Fruit fly (Drosophila melanogaster) whole organism, embryonic: ENCODE measurements around the gene CG44174.

Experiments
- Abd-B ChIP-seq: fragments of 200-800 bp; sonication (Bioruptor generic); optimal IDR thresholded peaks from 2 replicates; lab custom pipeline; 2018; ENCODE audit warnings: missing biosample characterization, mild to moderate bottlenecking, missing genetic modification characterization, moderate library complexity
- Awh ChIP-seq: fragments of 200-800 bp; sonication (Bioruptor generic); IDR thresholded peaks from 2 replicates; pipeline ENCODE4, ENCODE4 v1.3.6; 2022; ENCODE audit warnings: missing biosample characterization, missing genetic modification characterization
- BtbVII ChIP-seq: fragments of 200-800 bp; sonication (Bioruptor generic); optimal IDR thresholded peaks from 3 replicates; lab custom pipeline; 2017; ENCODE audit warnings: missing biosample characterization, mild to moderate bottlenecking, missing genetic modification characterization
- CG10147 ChIP-seq: fragments of 200-800 bp; sonication (Bioruptor generic); optimal IDR thresholded peaks from 2 replicates; lab custom pipeline; 2019; ENCODE audit warnings: missing biosample characterization, mild to moderate bottlenecking, missing genetic modification characterization, moderate library complexity
- CG10209 ChIP-seq: fragments of 200-800 bp; sonication (Bioruptor generic); optimal IDR thresholded peaks from 3 replicates; lab custom pipeline; 2017; ENCODE audit warnings: missing biosample characterization, mild to moderate bottlenecking, missing genetic modification characterization, missing genetic modification reagents
- CG10431 ChIP-seq: fragments of 200-800 bp; sonication (Bioruptor generic); optimal IDR thresholded peaks from 3 replicates; lab custom pipeline; 2018; ENCODE audit warnings: missing biosample characterization, mild to moderate bottlenecking, missing genetic modification characterization
- CG11456 ChIP-seq: fragments of 200-800 bp; sonication (Bioruptor generic); IDR thresholded peaks from 3 replicates; pipeline ENCODE4 v1.3.6; 2022; ENCODE audit warnings: missing biosample characterization, missing genetic modification characterization
- CG11504 ChIP-seq: fragments of 200-800 bp; sonication (Bioruptor generic); optimal IDR thresholded peaks from 3 replicates; lab custom pipeline; 2019; ENCODE audit warnings: missing biosample characterization, mild to moderate bottlenecking, missing genetic modification characterization, moderate library complexity
- CG11695 ChIP-seq: fragments of 200-800 bp; sonication (Bioruptor generic); IDR thresholded peaks from 3 replicates; pipeline ENCODE4 v1.3.6; 2022; ENCODE audit warnings: missing biosample characterization, missing genetic modification characterization
- CG12219 ChIP-seq: fragments of 200-800 bp; sonication (Bioruptor generic); optimal IDR thresholded peaks from 3 replicates; lab custom pipeline; 2018; ENCODE audit warnings: missing biosample characterization, mild to moderate bottlenecking, missing genetic modification characterization
- CG14441 ChIP-seq: fragments of 200-800 bp; sonication (Bioruptor generic); IDR thresholded peaks from 2 replicates; pipeline ENCODE4 v1.3.6; 2022; ENCODE audit warnings: missing biosample characterization, missing genetic modification characterization
- CG14710 ChIP-seq: fragments of 200-800 bp; sonication (Bioruptor generic); optimal IDR thresholded peaks from 3 replicates; lab custom pipeline; 2019; ENCODE audit warnings: missing biosample characterization, mild to moderate bottlenecking, missing genetic modification characterization, moderate library complexity
- CG15696 ChIP-seq: fragments of 200-800 bp; sonication (Bioruptor generic); optimal IDR thresholded peaks from 2 replicates; lab custom pipeline; 2019; ENCODE audit warnings: missing biosample characterization, mild to moderate bottlenecking, missing genetic modification characterization, moderate library complexity
- CG1603 ChIP-seq: fragments of 200-800 bp; sonication (Bioruptor generic); optimal IDR thresholded peaks from 2 replicates; lab custom pipeline; 2019; ENCODE audit warnings: missing biosample characterization, mild to moderate bottlenecking, missing genetic modification characterization, moderate library complexity
- CG17385 ChIP-seq: fragments of 200-800 bp; sonication (Bioruptor generic); optimal IDR thresholded peaks from 3 replicates; lab custom pipeline; 2018; ENCODE audit warnings: missing biosample characterization, mild to moderate bottlenecking, missing genetic modification characterization
- CG17912 ChIP-seq: fragments of 200-800 bp; sonication (Bioruptor generic); optimal IDR thresholded peaks from 2 replicates; lab custom pipeline; 2018; ENCODE audit warnings: missing biosample characterization, mild to moderate bottlenecking, missing genetic modification characterization
- CG1792 ChIP-seq: fragments of 200-800 bp; sonication (Bioruptor generic); optimal IDR thresholded peaks from 2 replicates; lab custom pipeline; 2016; ENCODE audit warnings: missing biosample characterization, missing genetic modification characterization
- CG2202 ChIP-seq: fragments of 200-800 bp; sonication (Bioruptor generic); optimal IDR thresholded peaks from 2 replicates; lab custom pipeline; 2018; ENCODE audit warnings: missing biosample characterization, mild to moderate bottlenecking, missing genetic modification characterization
- CG3407 ChIP-seq: fragments of 200-800 bp; sonication (Bioruptor generic); optimal IDR thresholded peaks from 2 replicates; lab custom pipeline; 2018; ENCODE audit warnings: missing biosample characterization, mild to moderate bottlenecking, missing genetic modification characterization
- CG3838 ChIP-seq: fragments of 200-800 bp; sonication (Bioruptor generic); optimal IDR thresholded peaks from 3 replicates; lab custom pipeline; 2016; ENCODE audit warnings: missing biosample characterization, missing genetic modification characterization
- CG6254 ChIP-seq: fragments of 200-800 bp; sonication (Bioruptor generic); optimal IDR thresholded peaks from 3 replicates; lab custom pipeline; 2017; ENCODE audit warnings: mild to moderate bottlenecking, missing biosample characterization, missing genetic modification reagents, missing genetic modification characterization
- CG7839 ChIP-seq: fragments of 200-800 bp; sonication (Bioruptor generic); optimal IDR thresholded peaks from 3 replicates; lab custom pipeline; 2018; ENCODE audit warnings: missing biosample characterization, mild to moderate bottlenecking, missing genetic modification characterization, moderate library complexity
- CG8359 ChIP-seq: fragments of 200-800 bp; sonication (Bioruptor generic); optimal IDR thresholded peaks from 2 replicates; lab custom pipeline; 2017; ENCODE audit warnings: missing biosample characterization, mild to moderate bottlenecking, missing genetic modification characterization, borderline replicate concordance
- CG8765 ChIP-seq: fragments of 200-800 bp; sonication (Bioruptor generic); IDR thresholded peaks from 2 replicates; pipeline ENCODE4 v1.3.6; 2022; ENCODE audit warnings: missing biosample characterization, missing genetic modification characterization
- E2f2 ChIP-seq: fragments of 200-800 bp; sonication (Bioruptor generic); IDR thresholded peaks from 2 replicates; pipeline ENCODE4 v1.3.6; 2022; ENCODE audit warnings: missing biosample characterization, missing genetic modification characterization
- HLHmδ ChIP-seq: fragments of 200-800 bp; sonication (Bioruptor generic); optimal IDR thresholded peaks from 2 replicates; lab custom pipeline; 2018; ENCODE audit warnings: missing biosample characterization, mild to moderate bottlenecking, missing genetic modification characterization, moderate library complexity
- HmgD ChIP-seq: fragments of 200-800 bp; sonication (Bioruptor generic); optimal IDR thresholded peaks from 3 replicates; lab custom pipeline; 2016; ENCODE audit warnings: missing biosample characterization, missing genetic modification characterization
- MESR4 ChIP-seq: fragments of 200-800 bp; sonication (Bioruptor generic); optimal IDR thresholded peaks from 2 replicates; lab custom pipeline; 2018; ENCODE audit warnings: missing biosample characterization, mild to moderate bottlenecking, missing genetic modification characterization, moderate library complexity
- Mes4 ChIP-seq: fragments of 200-800 bp; sonication (Bioruptor generic); optimal IDR thresholded peaks from 2 replicates; lab custom pipeline; 2016; ENCODE audit warnings: missing biosample characterization, missing genetic modification characterization
- NC2β ChIP-seq: fragments of 200-800 bp; sonication (Bioruptor generic); optimal IDR thresholded peaks from 2 replicates; lab custom pipeline; 2016; ENCODE audit warnings: missing biosample characterization, missing genetic modification characterization
- PHDP ChIP-seq: fragments of 200-800 bp; sonication (Bioruptor generic); optimal IDR thresholded peaks from 3 replicates; lab custom pipeline; 2018; ENCODE audit warnings: missing biosample characterization, mild to moderate bottlenecking, missing genetic modification characterization, moderate library complexity
- Taf1 ChIP-seq: fragments of 200-800 bp; sonication (Bioruptor generic); IDR thresholded peaks from 2 replicates; pipeline ENCODE4 v1.3.6; 2022; ENCODE audit warnings: missing biosample characterization, missing genetic modification characterization
- bcd ChIP-seq: fragments of 200-800 bp; sonication (Bioruptor generic); optimal IDR thresholded peaks from 2 replicates; lab custom pipeline; 2017; ENCODE audit warnings: missing biosample characterization, mild to moderate bottlenecking, missing genetic modification characterization
- bigmax ChIP-seq: fragments of 200-800 bp; sonication (Bioruptor generic); optimal IDR thresholded peaks from 2 replicates; lab custom pipeline; 2018; ENCODE audit warnings: missing biosample characterization, mild to moderate bottlenecking, missing genetic modification characterization
- ci ChIP-seq: fragments of 200-800 bp; sonication (Bioruptor generic); IDR thresholded peaks from 3 replicates; pipeline ENCODE4 v1.3.6; 2022; ENCODE audit warnings: missing biosample characterization, missing genetic modification characterization
- emc ChIP-seq: fragments of 200-800 bp; sonication (Bioruptor generic); optimal IDR thresholded peaks from 2 replicates; lab custom pipeline; 2016; ENCODE audit warnings: missing biosample characterization, missing genetic modification characterization
- kah ChIP-seq: fragments of 200-800 bp; sonication (Bioruptor generic); optimal IDR thresholded peaks from 2 replicates; lab custom pipeline; 2018; ENCODE audit warnings: missing biosample characterization, mild to moderate bottlenecking, missing genetic modification characterization
- lab ChIP-seq: fragments of 200-800 bp; sonication (Bioruptor generic); optimal IDR thresholded peaks from 3 replicates; lab custom pipeline; 2017; ENCODE audit warnings: missing biosample characterization, missing genetic modification characterization, mild to moderate bottlenecking, moderate library complexity, missing genetic modification reagents
- lmd ChIP-seq: fragments of 200-800 bp; sonication (Bioruptor generic); IDR thresholded peaks from 2 replicates; pipeline ENCODE4 v1.3.6; 2022; ENCODE audit warnings: missing biosample characterization, missing genetic modification characterization
- luna ChIP-seq: fragments of 200-800 bp; sonication (Bioruptor generic); optimal IDR thresholded peaks from 2 replicates; lab custom pipeline; 2016; ENCODE audit warnings: missing biosample characterization, missing genetic modification characterization
- p53 ChIP-seq: fragments of 200-800 bp; sonication (Bioruptor generic); optimal IDR thresholded peaks from 2 replicates; lab custom pipeline; 2016; ENCODE audit warnings: missing biosample characterization, missing genetic modification characterization
- phol ChIP-seq: fragments of 200-800 bp; sonication (Bioruptor generic); optimal IDR thresholded peaks from 3 replicates; lab custom pipeline; 2018; ENCODE audit warnings: missing biosample characterization, mild to moderate bottlenecking, missing genetic modification characterization, moderate library complexity
- pros ChIP-seq: fragments of 200-800 bp; sonication (Bioruptor generic); optimal IDR thresholded peaks from 3 replicates; lab custom pipeline; 2019; ENCODE audit warnings: missing biosample characterization, mild to moderate bottlenecking, missing genetic modification characterization, moderate library complexity
- rib ChIP-seq: fragments of 200-800 bp; sonication (Bioruptor generic); IDR thresholded peaks from 2 replicates; pipeline ENCODE4 v1.3.6; 2022; ENCODE audit warnings: missing biosample characterization, missing genetic modification characterization
- sisA ChIP-seq: fragments of 200-800 bp; sonication (Bioruptor generic); IDR thresholded peaks from 2 replicates; pipeline ENCODE4 v1.3.6; 2022; ENCODE audit warnings: missing biosample characterization, missing genetic modification characterization
- sob ChIP-seq: fragments of 200-800 bp; sonication (Bioruptor generic); IDR thresholded peaks from 2 replicates; pipeline ENCODE4 v1.3.6; 2022; ENCODE audit warnings: missing biosample characterization, missing genetic modification characterization
- tin ChIP-seq: fragments of 200-800 bp; sonication (Bioruptor generic); optimal IDR thresholded peaks from 3 replicates; lab custom pipeline; 2016; ENCODE audit warnings: missing biosample characterization, missing genetic modification characterization
- unc-4 ChIP-seq: fragments of 200-800 bp; sonication (Bioruptor generic); IDR thresholded peaks from 2 replicates; pipeline ENCODE4 v1.3.6; 2022; ENCODE audit warnings: missing biosample characterization, missing genetic modification characterization; ENCODE audit not compliant: partially characterized antibody
- vfl ChIP-seq: fragments of 200-800 bp; sonication (Bioruptor generic); optimal IDR thresholded peaks from 2 replicates; lab custom pipeline; 2016; ENCODE audit warnings: missing biosample characterization, missing genetic modification characterization
- wek ChIP-seq: fragments of 200-800 bp; sonication (Bioruptor generic); optimal IDR thresholded peaks from 3 replicates; lab custom pipeline; 2018; ENCODE audit warnings: missing biosample characterization, mild to moderate bottlenecking, missing genetic modification characterization, moderate library complexity

Gene CG44174

DNA sequence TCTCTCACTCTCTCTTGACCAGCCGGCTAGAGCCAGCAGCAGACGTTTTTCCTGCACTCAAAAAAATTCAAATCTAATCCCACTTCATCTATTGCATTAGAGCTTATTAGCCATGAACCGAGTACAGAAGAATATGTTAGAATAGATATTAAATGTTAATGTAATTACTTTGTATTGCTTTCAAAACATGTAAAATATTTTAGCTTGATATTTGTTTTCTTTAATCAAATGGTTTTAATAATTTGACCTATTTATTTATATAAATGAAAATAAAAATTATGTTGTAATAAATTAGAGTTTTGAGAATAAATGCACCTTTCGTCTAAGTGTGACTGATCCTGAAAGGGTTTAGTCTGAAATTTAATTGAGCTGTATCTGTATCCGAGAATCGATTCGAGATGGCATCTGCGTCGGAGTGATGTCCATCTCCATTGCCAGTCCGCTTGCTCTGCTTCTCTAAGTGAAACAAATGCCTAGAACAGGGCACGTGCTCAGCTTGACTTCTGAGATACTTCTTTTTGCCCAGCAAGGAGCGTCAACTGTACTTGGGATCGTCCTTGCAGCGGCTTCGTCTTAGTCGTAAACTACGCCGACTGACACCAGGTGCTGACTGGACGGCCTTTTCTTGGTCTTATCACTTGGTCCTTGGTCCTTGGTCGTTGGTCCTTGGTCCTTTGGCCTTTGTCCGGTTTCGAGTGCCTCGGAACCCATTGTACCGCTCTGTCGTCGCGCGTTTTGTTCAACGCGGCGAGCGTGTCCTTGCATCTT lies 43.0 kb upstream of the CG44174 start (continued):
- TF ChIP-seq CG11504 = no peak
- no peak for TF ChIP-seq vfl (GFP tag; lab: Kevin White, UChicago)
- TF ChIP-seq BtbVII (GFP tag; lab: Kevin White, UChicago) = no peak
- no peak for TF ChIP-seq CG1792 (GFP tag; lab: Kevin White, UChicago)
- no peak for TF ChIP-seq CG7839
- TF ChIP-seq E2f2 (GFP tag; lab: Robert Waterston, UW) = no peak
- no peak for TF ChIP-seq CG14441 (GFP tag; lab: Robert Waterston, UW)
- no peak for TF ChIP-seq bcd (GFP tag; lab: Kevin White, UChicago)
- TF ChIP-seq sob = no peak
- no peak for TF ChIP-seq p53 (GFP tag; lab: Kevin White, UChicago)
- no peak for TF ChIP-seq wek (GFP tag; lab: Kevin White, UChicago)
- no peak for TF ChIP-seq CG17912 (GFP tag; lab: Kevin White, UChicago)
- TF ChIP-seq CG15696 (tag; lab: Kevin White, UChicago) = peak; percentile 74
- peak; percentile 83 for TF ChIP-seq pros (GFP tag; lab: Kevin White, UChicago)
- TF ChIP-seq Mes4 = no peak
- TF ChIP-seq lmd = no peak
- no peak for TF ChIP-seq rib (GFP tag; lab: Robert Waterston, UW)
- TF ChIP-seq bigmax (GFP tag; lab: Kevin White, UChicago) = no peak
- no peak for TF ChIP-seq NC2β (GFP tag; lab: Kevin White, UChicago)
- TF ChIP-seq CG6254 (GFP tag; lab: Kevin White, UChicago) = no peak
- TF ChIP-seq CG10147 (GFP tag; lab: Kevin White, UChicago) = no peak
- TF ChIP-seq tin (GFP tag; lab: Kevin White, UChicago) = no peak
- TF ChIP-seq CG8359 = no peak
- no peak for TF ChIP-seq Awh (GFP tag; lab: Robert Waterston, UW)
- no peak for TF ChIP-seq CG2202
- no peak for TF ChIP-seq CG8765
- TF ChIP-seq CG11695 (GFP tag; lab: Robert Waterston, UW) = no peak
- TF ChIP-seq lab = no peak
- TF ChIP-seq kah (GFP tag; lab: Kevin White, UChicago) = no peak
- TF ChIP-seq emc (GFP tag; lab: Kevin White, UChicago) = no peak
- TF ChIP-seq CG12219 (GFP tag; lab: Kevin White, UChicago) = no peak
- no peak for TF ChIP-seq luna (GFP tag; lab: Kevin White, UChicago)
- TF ChIP-seq CG1603 (tag; lab: Kevin White, UChicago) = no peak
- TF ChIP-seq CG3838 (GFP tag; lab: Kevin White, UChicago) = no peak
- TF ChIP-seq CG11456 (GFP tag; lab: Robert Waterston, UW) = no peak
- no peak for TF ChIP-seq CG17385 (GFP tag; lab: Kevin White, UChicago)
- TF ChIP-seq Abd-B (GFP tag; lab: Kevin White, UChicago) = no peak
- TF ChIP-seq MESR4 = no peak
- no peak for TF ChIP-seq HLHmδ
- no peak for TF ChIP-seq Taf1 (GFP tag; lab: Robert Waterston, UW)
- TF ChIP-seq CG3407 (GFP tag; lab: Kevin White, UChicago) = no peak
- TF ChIP-seq unc-4 = no peak
- TF ChIP-seq phol (tag; lab: Kevin White, UChicago) = peak; percentile 1
- TF ChIP-seq CG14710 (tag; lab: Kevin White, UChicago) = peak; percentile 7
- no peak for TF ChIP-seq ci
- no peak for TF ChIP-seq CG10209 (GFP tag; lab: Kevin White, UChicago)
- TF ChIP-seq sisA (GFP tag; lab: Robert Waterston, UW) = no peak
- no peak for TF ChIP-seq HmgD (GFP tag; lab: Kevin White, UChicago)
- no peak for TF ChIP-seq PHDP (tag; lab: Kevin White, UChicago)
- no peak for TF ChIP-seq CG10431 (GFP tag; lab: Kevin White, UChicago)
